Worm (Caenorhabditis elegans) whole organism, young adult: ENCODE measurements around the gene vps-36.

Experiments
- C06A6.2 ChIP-seq: fragments of 200-800 bp; sonication (Bioruptor generic); conservative IDR thresholded peaks from 2 replicates; pipeline ENCODE4 v1.3.6; 2022; ENCODE audit warnings: missing genetic modification characterization, missing compliant biosample characterization
- F22D6.2 ChIP-seq: sonication (generic microtip); optimal IDR thresholded peaks from 2 replicates; lab custom pipeline; 2016; ENCODE audit warnings: mild to moderate bottlenecking, missing genetic modification characterization, missing compliant biosample characterization
- F55B11.4 ChIP-seq: sonication (generic microtip); optimal IDR thresholded peaks from 2 replicates; lab custom pipeline; 2016; ENCODE audit warnings: missing compliant biosample characterization, missing genetic modification characterization, borderline replicate concordance; ENCODE audit not compliant: insufficient read depth
- F57C9.4 ChIP-seq: sonication (generic microtip); optimal IDR thresholded peaks from 2 replicates; lab custom pipeline; 2017; ENCODE audit warnings: mild to moderate bottlenecking, missing genetic modification characterization, missing compliant biosample characterization
- K12H6.12 ChIP-seq: fragments of 200-800 bp; sonication (Bioruptor generic); optimal IDR thresholded peaks from 2 replicates; lab custom pipeline; 2018; ENCODE audit warnings: mild to moderate bottlenecking, missing genetic modification characterization, missing compliant biosample characterization
- T26A5.8 ChIP-seq: sonication (generic microtip); optimal IDR thresholded peaks from 2 replicates; lab custom pipeline; 2016; ENCODE audit warnings: missing genetic modification characterization, missing compliant biosample characterization
- Y53F4B.3 ChIP-seq: fragments of 200-800 bp; sonication (Bioruptor generic); IDR thresholded peaks from 2 replicates; pipeline ENCODE4 v1.3.6; 2022; ENCODE audit warnings: missing genetic modification reagents, missing genetic modification characterization, missing compliant biosample characterization
- Y56A3A.18 ChIP-seq: fragments of 200-800 bp; sonication (Bioruptor generic); IDR thresholded peaks from 2 replicates; pipeline ENCODE4 v1.3.6; 2022; ENCODE audit warnings: missing genetic modification reagents, missing genetic modification characterization, missing compliant biosample characterization
- ama-1 ChIP-seq, 3 experiments: fragments of 150-350 bp in 1 of 3; sonication (generic microtip) in 2 of 3; optimal IDR thresholded peaks; 2 replicates each; lab custom pipeline; 2014 to 2018; ENCODE audit warnings: missing biosample characterization in 2 of 3, missing genetic modification characterization in 2 of 3, missing genetic modification reagents in 2 of 3
- atf-7 ChIP-seq: sonication (generic microtip); optimal IDR thresholded peaks from 2 replicates; lab custom pipeline; 2017; ENCODE audit warnings: mild to moderate bottlenecking, missing genetic modification characterization, missing compliant biosample characterization
- athp-1 ChIP-seq: sonication (generic microtip); optimal IDR thresholded peaks from 2 replicates; lab custom pipeline; 2017; ENCODE audit warnings: mild to moderate bottlenecking, missing genetic modification characterization, missing compliant biosample characterization
- attf-5 ChIP-seq: fragments of 200-800 bp; sonication (Bioruptor generic); optimal IDR thresholded peaks from 2 replicates; lab custom pipeline; 2018; ENCODE audit warnings: mild to moderate bottlenecking, missing genetic modification characterization, missing compliant biosample characterization
- attf-6 ChIP-seq: fragments of 200-800 bp; sonication (Bioruptor generic); IDR thresholded peaks from 2 replicates; pipeline ENCODE4 v1.3.6; 2022; ENCODE audit warnings: missing genetic modification reagents, missing genetic modification characterization, missing compliant biosample characterization
- ccch-3 ChIP-seq: fragments of 200-800 bp; sonication (Bioruptor generic); optimal IDR thresholded peaks from 2 replicates; lab custom pipeline; 2018; ENCODE audit warnings: mild to moderate bottlenecking, missing genetic modification characterization, missing compliant biosample characterization
- cebp-2 ChIP-seq: fragments of 200-800 bp; sonication (Bioruptor generic); IDR thresholded peaks from 2 replicates; pipeline ENCODE4 v1.3.6; 2022; ENCODE audit warnings: missing genetic modification characterization, missing compliant biosample characterization
- ceh-100 ChIP-seq: fragments of 200-800 bp; sonication (Bioruptor generic); IDR thresholded peaks from 2 replicates; pipeline ENCODE4 v1.3.6; 2022; ENCODE audit warnings: missing genetic modification reagents, missing genetic modification characterization, missing compliant biosample characterization
- ceh-58 ChIP-seq: fragments of 200-800 bp; sonication (Bioruptor generic); IDR thresholded peaks from 2 replicates; pipeline ENCODE4 v1.3.6; 2022; ENCODE audit warnings: missing genetic modification characterization, missing compliant biosample characterization
- ceh-79 ChIP-seq: sonication (generic microtip); optimal IDR thresholded peaks from 2 replicates; lab custom pipeline; 2017; ENCODE audit warnings: mild to moderate bottlenecking, missing genetic modification characterization, missing compliant biosample characterization
- chd-7 ChIP-seq: sonication (generic microtip); optimal IDR thresholded peaks from 2 replicates; lab custom pipeline; 2016; ENCODE audit warnings: mild to moderate bottlenecking, missing genetic modification characterization, moderate library complexity, missing compliant biosample characterization
- dpff-1 ChIP-seq: sonication (generic microtip); optimal IDR thresholded peaks from 2 replicates; lab custom pipeline; 2017; ENCODE audit warnings: mild to moderate bottlenecking, missing genetic modification characterization, missing compliant biosample characterization
- efl-1 ChIP-seq: fragments of 150-350 bp; optimal IDR thresholded peaks from 2 replicates; lab custom pipeline; 2014; ENCODE audit warnings: missing biosample characterization, missing genetic modification reagents, missing genetic modification characterization
- ekl-4 ChIP-seq: fragments of 200-800 bp; sonication (Bioruptor generic); IDR thresholded peaks from 2 replicates; pipeline ENCODE4 v1.3.6; 2022; ENCODE audit warnings: missing genetic modification reagents, missing genetic modification characterization, missing compliant biosample characterization
- ets-4 ChIP-seq: fragments of 200-800 bp; sonication (Bioruptor generic); optimal IDR thresholded peaks from 2 replicates; lab custom pipeline; 2018; ENCODE audit warnings: mild to moderate bottlenecking, missing genetic modification characterization, missing compliant biosample characterization
- fkh-3 ChIP-seq: sonication (generic microtip); optimal IDR thresholded peaks from 2 replicates; lab custom pipeline; 2016; ENCODE audit warnings: mild to moderate bottlenecking, missing genetic modification characterization, missing compliant biosample characterization
- hlh-12 ChIP-seq: sonication (generic microtip); optimal IDR thresholded peaks from 2 replicates; lab custom pipeline; 2016; ENCODE audit warnings: missing genetic modification characterization, missing compliant biosample characterization
- hlh-26 ChIP-seq: fragments of 200-800 bp; sonication (Bioruptor generic); conservative IDR thresholded peaks from 2 replicates; pipeline ENCODE4 v1.3.6; 2022; ENCODE audit warnings: missing genetic modification reagents, missing genetic modification characterization, missing compliant biosample characterization
- let-526 ChIP-seq: fragments of 200-800 bp; sonication (Bioruptor generic); IDR thresholded peaks from 2 replicates; pipeline ENCODE4 v1.3.6; 2022; ENCODE audit warnings: missing genetic modification reagents, missing genetic modification characterization, missing compliant biosample characterization
- let-607 ChIP-seq, 2 experiments: fragments of 200-800 bp in 1 of 2; sonication (Bioruptor generic) in 1 of 2; sonication (generic microtip) in 1 of 2; optimal IDR thresholded peaks; 2 replicates each; lab custom pipeline; 2016 to 2018; ENCODE audit warnings: mild to moderate bottlenecking in 2 of 2, missing compliant biosample characterization in 2 of 2, missing genetic modification characterization in 2 of 2, moderate library complexity in 2 of 2, missing genotype in 1 of 2
- lin-26 ChIP-seq: fragments of 200-800 bp; sonication (Bioruptor generic); IDR thresholded peaks from 2 replicates; pipeline ENCODE4 v1.3.6; 2022; ENCODE audit warnings: missing genetic modification reagents, missing genetic modification characterization, missing compliant biosample characterization
- lin-35 ChIP-seq, 3 experiments: fragments of 150-350 bp in 2 of 3; sonication (generic microtip) in 1 of 3; optimal IDR thresholded peaks; 2 replicates each; lab custom pipeline; 2014 to 2018; ENCODE audit warnings: missing biosample characterization in 3 of 3, missing genetic modification characterization in 3 of 3, missing genetic modification reagents in 3 of 3
- lsl-1 ChIP-seq: fragments of 200-800 bp; sonication (Bioruptor generic); optimal IDR thresholded peaks from 2 replicates; lab custom pipeline; 2018; ENCODE audit warnings: mild to moderate bottlenecking, missing genetic modification characterization, moderate library complexity, missing compliant biosample characterization
- madf-3 ChIP-seq: fragments of 200-800 bp; sonication (Bioruptor generic); IDR thresholded peaks from 2 replicates; pipeline ENCODE4 v1.3.6; 2022; ENCODE audit warnings: missing genetic modification reagents, missing genetic modification characterization, missing compliant biosample characterization
- madf-8 ChIP-seq: fragments of 200-800 bp; sonication (Bioruptor generic); conservative IDR thresholded peaks from 2 replicates; pipeline ENCODE4 v1.3.6; 2022; ENCODE audit warnings: missing genetic modification reagents, missing genetic modification characterization, missing compliant biosample characterization
- mcd-1 ChIP-seq: fragments of 200-800 bp; sonication (Bioruptor generic); IDR thresholded peaks from 2 replicates; pipeline ENCODE4 v1.3.6; 2022; ENCODE audit warnings: missing genetic modification reagents, missing genetic modification characterization, missing compliant biosample characterization
- mes-4 ChIP-seq: sonication (generic microtip); optimal IDR thresholded peaks from 2 replicates; lab custom pipeline; 2016; ENCODE audit warnings: missing genotype, missing genetic modification characterization, missing compliant biosample characterization
- nfya-1 ChIP-seq: sonication (generic microtip); optimal IDR thresholded peaks from 2 replicates; lab custom pipeline; 2017; ENCODE audit warnings: antibody characterized with exemption, missing compliant biosample characterization, missing genetic modification characterization, borderline replicate concordance; ENCODE audit not compliant: insufficient read depth
- nfyb-1 ChIP-seq: fragments of 200-800 bp; sonication (Bioruptor generic); IDR thresholded peaks from 2 replicates; pipeline ENCODE4 v1.3.6; 2022; ENCODE audit warnings: missing genetic modification reagents, missing genetic modification characterization, missing compliant biosample characterization
- nhr-179 ChIP-seq: sonication (generic microtip); optimal IDR thresholded peaks from 2 replicates; lab custom pipeline; 2016; ENCODE audit warnings: mild to moderate bottlenecking, missing genetic modification characterization, missing compliant biosample characterization
- nhr-80 ChIP-seq: sonication (generic microtip); optimal IDR thresholded peaks from 2 replicates; lab custom pipeline; 2016; ENCODE audit warnings: missing genetic modification characterization, missing compliant biosample characterization
- rcor-1 ChIP-seq: fragments of 200-800 bp; sonication (Bioruptor generic); IDR thresholded peaks from 2 replicates; pipeline ENCODE4 v1.3.6; 2022; ENCODE audit warnings: missing genetic modification reagents, missing genetic modification characterization, missing compliant biosample characterization
- rec-8 ChIP-seq, 2 experiments: sonication (generic microtip); optimal IDR thresholded peaks; 2 replicates each; lab custom pipeline; 2016; ENCODE audit warnings: mild to moderate bottlenecking in 2 of 2, missing genetic modification characterization in 2 of 2, missing genetic modification reagents in 2 of 2, missing genotype in 2 of 2, missing biosample characterization in 1 of 2, missing compliant biosample characterization in 1 of 2, moderate library complexity in 1 of 2
- repo-1 ChIP-seq: sonication (generic microtip); optimal IDR thresholded peaks from 2 replicates; lab custom pipeline; 2017; ENCODE audit warnings: mild to moderate bottlenecking, missing genetic modification characterization, missing compliant biosample characterization
- sdz-38 ChIP-seq: sonication (generic microtip); optimal IDR thresholded peaks from 2 replicates; lab custom pipeline; 2016; ENCODE audit warnings: missing genotype, missing genetic modification characterization, missing compliant biosample characterization
- tbx-9 ChIP-seq: sonication (generic microtip); optimal IDR thresholded peaks from 2 replicates; lab custom pipeline; 2016; ENCODE audit warnings: borderline replicate concordance, missing genetic modification characterization, inconsistent platforms, missing compliant biosample characterization
- tlf-1 ChIP-seq: fragments of 200-800 bp; sonication (Bioruptor generic); optimal IDR thresholded peaks from 2 replicates; lab custom pipeline; 2018; ENCODE audit warnings: mild to moderate bottlenecking, missing genetic modification characterization, missing compliant biosample characterization
- unc-130 ChIP-seq: sonication (generic microtip); optimal IDR thresholded peaks from 2 replicates; lab custom pipeline; 2016; ENCODE audit warnings: missing genetic modification reagents, missing genetic modification characterization, missing compliant biosample characterization
- ztf-18 ChIP-seq: sonication (generic microtip); optimal IDR thresholded peaks from 2 replicates; lab custom pipeline; 2016; ENCODE audit warnings: missing genotype, mild to moderate bottlenecking, missing genetic modification characterization, missing compliant biosample characterization
- ztf-25 ChIP-seq: fragments of 200-800 bp; sonication (Bioruptor generic); IDR thresholded peaks from 2 replicates; pipeline ENCODE4 v1.3.6; 2022; ENCODE audit warnings: missing genetic modification reagents, missing genetic modification characterization, missing compliant biosample characterization
- ztf-6 ChIP-seq: fragments of 200-800 bp; sonication (Bioruptor generic); IDR thresholded peaks from 2 replicates; pipeline ENCODE4 v1.3.6; 2022; ENCODE audit warnings: missing genetic modification reagents, missing genetic modification characterization, missing compliant biosample characterization

Gene vps-36

ce11 chrV:10961448-10961870, 990 bp upstream of the vps-36 start (continued):
- TF ChIP-seq C06A6.2 (GFP tag; lab: Robert Waterston, UW) = no peak
- peak; percentile 7 for TF ChIP-seq nhr-80 (tag; lab: Kevin White, UChicago)
- TF ChIP-seq ztf-18 (tag; lab: Kevin White, UChicago) = no peak
- TF ChIP-seq ztf-6 (GFP tag; lab: Robert Waterston, UW) = no peak
- no peak for TF ChIP-seq cebp-2 (GFP tag; lab: Robert Waterston, UW)
- no peak for TF ChIP-seq dpff-1 (tag; lab: Kevin White, UChicago)
- TF ChIP-seq mcd-1 (GFP tag; lab: Robert Waterston, UW) = peak; percentile 29; the same call in 1 of the 2 replicates
- TF ChIP-seq ccch-3 (GFP tag; lab: Kevin White, UChicago) = no peak
- TF ChIP-seq F57C9.4 = no peak
- no peak for TF ChIP-seq rcor-1 (GFP tag; lab: Robert Waterston, UW)
- TF ChIP-seq nfyb-1 (GFP tag; lab: Robert Waterston, UW) = peak; percentile 29; the same call in 1 of the 2 replicates
- no peak for TF ChIP-seq let-607 (tag; optimal IDR thresholded peaks at IDR 0.05; lab: Kevin White, UChicago)
- TF ChIP-seq mes-4 (tag; lab: Kevin White, UChicago) = no peak
- TF ChIP-seq tbx-9 (tag; lab: Kevin White, UChicago) = no peak
- TF ChIP-seq madf-3 (GFP tag; lab: Robert Waterston, UW) = no peak
- no peak for TF ChIP-seq unc-130 (GFP tag; lab: Kevin White, UChicago)
- no peak for TF ChIP-seq ets-4 (GFP tag; lab: Kevin White, UChicago)
- no peak for TF ChIP-seq repo-1 (tag; lab: Kevin White, UChicago)
- no peak for TF ChIP-seq ceh-100 (GFP tag; lab: Robert Waterston, UW)
- TF ChIP-seq let-526 (GFP tag; lab: Robert Waterston, UW) = no peak
- peak; percentile 67 for TF ChIP-seq K12H6.12
- no peak for TF ChIP-seq sdz-38 (tag; lab: Kevin White, UChicago)
- 0 out of 2 replicates have a peak, but pooled peaks have one; percentile 39 for TF ChIP-seq ekl-4 (GFP tag; lab: Robert Waterston, UW)
- TF ChIP-seq attf-5 (GFP tag; lab: Kevin White, UChicago) = peak; percentile 38
- no peak for TF ChIP-seq F22D6.2 (tag; lab: Kevin White, UChicago)
- TF ChIP-seq athp-1 (tag; lab: Kevin White, UChicago) = no peak
- no peak for TF ChIP-seq ztf-25 (GFP tag; lab: Robert Waterston, UW)
- TF ChIP-seq nfya-1 = no peak
- TF ChIP-seq fkh-3 (tag; lab: Kevin White, UChicago) = no peak
- no peak for TF ChIP-seq rec-8 (tag; optimal IDR thresholded peaks at IDR 0.05; lab: Kevin White, UChicago)
- no peak for TF ChIP-seq ceh-79 (tag; lab: Kevin White, UChicago)
- no peak for TF ChIP-seq nhr-179 (tag; lab: Kevin White, UChicago)
- no peak for TF ChIP-seq Y53F4B.3 (GFP tag; lab: Robert Waterston, UW)
- TF ChIP-seq madf-8 (GFP tag; lab: Robert Waterston, UW) = no peak
- no peak for TF ChIP-seq ama-1 (optimal IDR thresholded peaks at IDR 0.05; lab: Kevin White, UChicago)
- TF ChIP-seq ama-1 (GFP tag; optimal IDR thresholded peaks at IDR 0.05; lab: Kevin White, UChicago) = no peak
- peak; percentile 48 for TF ChIP-seq atf-7 (tag; lab: Kevin White, UChicago)
- no peak for TF ChIP-seq ceh-58 (GFP tag; lab: Robert Waterston, UW)
- no peak for TF ChIP-seq F55B11.4 (tag; lab: Kevin White, UChicago)
- no peak for TF ChIP-seq lin-35 (GFP tag; optimal IDR thresholded peaks at IDR 0.05; lab: Kevin White, UChicago)
- TF ChIP-seq lin-26 (GFP tag; lab: Robert Waterston, UW) = no peak
- no peak for TF ChIP-seq T26A5.8 (tag; lab: Kevin White, UChicago)
- no peak for TF ChIP-seq hlh-12
- TF ChIP-seq chd-7 (tag; lab: Kevin White, UChicago) = no peak
- TF ChIP-seq lsl-1 (GFP tag; lab: Kevin White, UChicago) = no peak
- TF ChIP-seq hlh-26 (GFP tag; lab: Robert Waterston, UW) = no peak
- 0 out of 2 replicates have a peak, but pooled peaks have one; percentile 43 for TF ChIP-seq Y56A3A.18 (GFP tag; lab: Robert Waterston, UW)
- no peak for TF ChIP-seq attf-6
- no peak for TF ChIP-seq efl-1 (GFP tag; lab: Kevin White, UChicago)
- TF ChIP-seq tlf-1 = no peak
